Fruit fly (Drosophila melanogaster) whole organism, wandering third instar larva: ENCODE results near the gene mTTF.

Experiments
- Abd-B ChIP-seq: fragments of >200 bp; optimal IDR thresholded peaks from 2 replicates; lab custom pipeline; 2017; ENCODE audit warnings: missing biosample characterization, missing genetic modification characterization
- CG32264 ChIP-seq: fragments of 200-800 bp; sonication (Bioruptor generic); optimal IDR thresholded peaks from 2 replicates; lab custom pipeline; 2016; ENCODE audit warnings: missing biosample characterization, missing genetic modification characterization
- CrebA ChIP-seq: fragments of 200-800 bp; sonication (Bioruptor generic); optimal IDR thresholded peaks from 2 replicates; lab custom pipeline; 2016; ENCODE audit warnings: missing biosample characterization, mild to moderate bottlenecking, missing genetic modification characterization, borderline replicate concordance
- N ChIP-seq: fragments of >200 bp; optimal IDR thresholded peaks from 2 replicates; lab custom pipeline; 2018; ENCODE audit warnings: missing biosample characterization, missing external identifiers, missing genetic modification characterization
- OdsH ChIP-seq: fragments of 200-800 bp; sonication (Bioruptor generic); optimal IDR thresholded peaks from 2 replicates; lab custom pipeline; 2016; ENCODE audit warnings: missing biosample characterization, mild to moderate bottlenecking, missing genetic modification characterization
- Vsx2 ChIP-seq: fragments of 200-300, 225-300 bp; sonication (Bioruptor generic); optimal IDR thresholded peaks from 2 replicates; lab custom pipeline; 2018; ENCODE audit warnings: missing biosample characterization, missing genetic modification characterization; ENCODE audit not compliant: partially characterized antibody
- br ChIP-seq: fragments of 200-800 bp; sonication (Bioruptor generic); optimal IDR thresholded peaks from 2 replicates; lab custom pipeline; 2016; ENCODE audit warnings: missing biosample characterization, missing genetic modification characterization
- dl ChIP-seq, 2 experiments: fragments of 175-275, 200-275 bp in 1 of 2; fragments of 200-275 bp in 1 of 2; sonication (Bioruptor generic); optimal IDR thresholded peaks; lab custom pipeline; 2018; ENCODE audit warnings: mild to moderate bottlenecking in 2 of 2, missing biosample characterization in 2 of 2, missing genetic modification characterization in 2 of 2, moderate library complexity in 2 of 2; ENCODE audit not compliant: partially characterized antibody in 2 of 2, insufficient read depth in 1 of 2
- jim ChIP-seq: fragments of 175-275, 200-325 bp; sonication (Bioruptor generic); optimal IDR thresholded peaks from 2 replicates; lab custom pipeline; 2016; ENCODE audit warnings: missing biosample characterization, mild to moderate bottlenecking, missing genetic modification characterization
- psq ChIP-seq: fragments of 200-800 bp; sonication (Bioruptor generic); optimal IDR thresholded peaks from 3 replicates; lab custom pipeline; 2017; ENCODE audit warnings: missing biosample characterization, mild to moderate bottlenecking, missing genetic modification characterization, moderate library complexity
- woc ChIP-seq: sonication (Bioruptor generic); optimal IDR thresholded peaks from 2 replicates; lab custom pipeline; 2016; ENCODE audit warnings: missing biosample characterization, mild to moderate bottlenecking, missing genetic modification characterization

dm6 chr2L:14308661-14309060 lies 39.9 kb downstream of the mTTF start:
- TF ChIP-seq Abd-B (GFP tag; lab: Kevin White, UChicago) (no peak), dl (GFP tag; optimal IDR thresholded peaks at IDR 0.05; lab: Kevin White, UChicago; ENCODE audit: insufficient read depth in 1 of 2, partially characterized antibody in 2 of 2) (no peak), jim (GFP tag; lab: Kevin White, UChicago) (no peak), psq (GFP tag; lab: Kevin White, UChicago) (no peak), CG32264 (GFP tag; lab: Kevin White, UChicago) (no peak), br (GFP tag; lab: Kevin White, UChicago) (no peak), CrebA (GFP tag; lab: Kevin White, UChicago) (no peak), N (GFP tag; lab: Kevin White, UChicago) (no peak), Vsx2 (GFP tag; lab: Kevin White, UChicago) (no peak), OdsH (GFP tag; lab: Kevin White, UChicago) (no peak), woc (GFP tag; lab: Kevin White, UChicago) (no peak)
